Fruit fly (Drosophila melanogaster): ENCODE measurements around the gene Samuel.

The Samuel gene

DNA sequence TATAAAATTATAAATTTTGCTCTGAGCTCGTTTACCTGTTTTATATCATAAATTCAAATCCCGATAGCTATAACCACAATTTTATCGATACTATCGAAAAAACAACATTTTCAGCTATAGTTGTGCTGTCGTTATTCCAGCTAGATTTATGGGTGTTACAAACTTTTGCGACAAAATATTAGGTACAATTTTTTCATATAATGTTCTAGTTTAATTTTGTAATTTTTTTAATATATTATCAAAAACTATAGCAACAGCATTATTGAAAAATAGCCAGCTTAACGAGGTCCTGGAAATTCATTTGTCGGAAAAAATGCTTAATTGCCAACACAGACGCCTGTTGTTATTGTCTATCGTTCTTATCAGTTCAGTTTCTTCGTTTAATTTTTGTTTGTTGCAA is 24.3 kb upstream of the Samuel start, which contains the start of gene Wdr59 (continued):
- TF ChIP-seq CG13287 (GFP tag; IDR thresholded peaks at IDR 0.05; ENCODE audit: partially characterized antibody) (peak; percentile 84), CG7271 (tag; optimal IDR thresholded peaks at IDR 0.05) (no peak), BtbVII (GFP tag; optimal IDR thresholded peaks at IDR 0.05) (no peak), hb (GFP tag; IDR thresholded peaks at IDR 0.05; ENCODE audit: partially characterized antibody) (no peak), CG6272 (GFP tag; IDR thresholded peaks at IDR 0.05) (no peak), CG16779 (GFP tag; IDR thresholded peaks at IDR 0.05) (no peak), lmd (GFP tag; IDR thresholded peaks at IDR 0.05) (peak; percentile 16; the same call in 1 of the 2 replicates), Max (GFP tag; optimal IDR thresholded peaks at IDR 0.05) (peak; percentile 64), CG10274 (GFP tag; optimal IDR thresholded peaks at IDR 0.05) (no peak), pho (GFP tag; optimal IDR thresholded peaks at IDR 0.05) (peak; percentile 28), bcd (GFP tag; optimal IDR thresholded peaks at IDR 0.05) (no peak), CG2712 (tag; optimal IDR thresholded peaks at IDR 0.05) (peak; percentile 72), CG8924 (tag; optimal IDR thresholded peaks at IDR 0.05) (peak; percentile 29), CG9609 (GFP tag; optimal IDR thresholded peaks at IDR 0.05) (no peak), Dip2 (GFP tag; IDR thresholded peaks at IDR 0.05) (no peak), chn (GFP tag; optimal IDR thresholded peaks at IDR 0.05) (no peak), mirr (GFP tag; optimal IDR thresholded peaks at IDR 0.05) (no peak), Pdp1 (GFP tag; optimal IDR thresholded peaks at IDR 0.05) (no peak), CG15514 (GFP tag; optimal IDR thresholded peaks at IDR 0.05) (peak; percentile 57), E2f2 (GFP tag; IDR thresholded peaks at IDR 0.05) (peak; percentile 90), Rx (GFP tag; IDR thresholded peaks at IDR 0.05) (no peak), abd-A (tag; optimal IDR thresholded peaks at IDR 0.05) (no peak), Adf1 (GFP tag; IDR thresholded peaks at IDR 0.05) (no peak), Hr51 (GFP tag; optimal IDR thresholded peaks at IDR 0.05) (peak in 1 of 2 experiments; percentile 11), gem (tag; optimal IDR thresholded peaks at IDR 0.05) (no peak), CG13775 (GFP tag; optimal IDR thresholded peaks at IDR 0.05) (peak; percentile 2), Gug (GFP tag; IDR thresholded peaks at IDR 0.05) (peak; percentile 22; the same call in 1 of the 4 replicates), Deaf1 (tag; optimal IDR thresholded peaks at IDR 0.05) (no peak), chinmo (GFP tag; IDR thresholded peaks at IDR 0.05; ENCODE audit: partially characterized antibody) (no peak), CG1832 (GFP tag; optimal IDR thresholded peaks at IDR 0.05) (no peak), maf-S (GFP tag; optimal IDR thresholded peaks at IDR 0.05) (no peak), YL-1 (GFP tag; optimal IDR thresholded peaks at IDR 0.05) (peak; percentile 25), CG9817 (tag; optimal IDR thresholded peaks at IDR 0.05) (peak; percentile 42), CG1529 (GFP tag; optimal IDR thresholded peaks at IDR 0.05) (no peak), phol (tag; optimal IDR thresholded peaks at IDR 0.05) (peak; percentile 68), zen2 (GFP tag; IDR thresholded peaks at IDR 0.05; ENCODE audit: partially characterized antibody) (no peak; the same call in 2 of the 3 replicates), CG12659 (GFP tag; optimal IDR thresholded peaks at IDR 0.05) (peak; percentile 20), CG10209 (GFP tag; optimal IDR thresholded peaks at IDR 0.05) (no peak), Jarid2 (GFP tag; optimal IDR thresholded peaks at IDR 0.05) (no peak), Ada2b (GFP tag; IDR thresholded peaks at IDR 0.05) (no peak), Dbx (GFP tag; IDR thresholded peaks at IDR 0.05) (peak; percentile 56; the same call in 1 of the 3 replicates), Doc3 (GFP tag; IDR thresholded peaks at IDR 0.05; ENCODE audit: partially characterized antibody) (peak; percentile 76), inv (GFP tag; IDR thresholded peaks at IDR 0.05; ENCODE audit: partially characterized antibody) (peak; percentile 60), bab2 (GFP tag; optimal IDR thresholded peaks at IDR 0.05) (no peak), knrl (GFP tag; IDR thresholded peaks at IDR 0.05; ENCODE audit: partially characterized antibody) (peak; percentile 72), CG12155 (GFP tag; optimal IDR thresholded peaks at IDR 0.05) (peak; percentile 39), Chrac-16 (GFP tag; optimal IDR thresholded peaks at IDR 0.05) (peak; percentile 55), al (GFP tag; IDR thresholded peaks at IDR 0.05) (peak; percentile 26; the same call in 1 of the 2 replicates), CG12219 (GFP tag; optimal IDR thresholded peaks at IDR 0.05) (no peak), CG18476 (GFP tag; optimal IDR thresholded peaks at IDR 0.05) (peak; percentile 39)

Data from whole organism, embryonic.